Worm (Caenorhabditis elegans): Measurements from ENCODE around the gene W10C4.1.

W10C4.1 gene

ce11 chrIII:190686-191085 lies 16.2 kb downstream of the W10C4.1 start, which contains the start of gene cox-17:
TSS of gene cox-17 (plus strand) at chrIII:190986.
- TF ChIP-seq sea-2 (GFP tag; optimal IDR thresholded peaks at IDR 0.05): no peak
- TF ChIP-seq elt-2 (tag; optimal IDR thresholded peaks at IDR 0.05): peak; percentile 6
- TF ChIP-seq lin-39 (tag; optimal IDR thresholded peaks at IDR 0.05): no peak

- TF ChIP-seq unc-39 (tag; optimal IDR thresholded peaks at IDR 0.05): no peak
- TF ChIP-seq nhr-23 (tag; optimal IDR thresholded peaks at IDR 0.05): no peak
- TF ChIP-seq zag-1 (tag; optimal IDR thresholded peaks at IDR 0.05): no peak
- TF ChIP-seq lin-15B (tag; optimal IDR thresholded peaks at IDR 0.05): no peak
- no peak for TF ChIP-seq fkh-2 (tag; optimal IDR thresholded peaks at IDR 0.05)
- TF ChIP-seq elt-1 (tag; optimal IDR thresholded peaks at IDR 0.05): no peak
- no peak for TF ChIP-seq nhr-43 (tag; optimal IDR thresholded peaks at IDR 0.05; ENCODE audit: poor library complexity, severe bottlenecking)
- no peak for TF ChIP-seq nhr-67 (tag; optimal IDR thresholded peaks at IDR 0.05)
- no peak for TF ChIP-seq elt-3 (tag; optimal IDR thresholded peaks at IDR 0.05)
Observed at ce11 chrIII:189280-189679, 17.6 kb downstream of the W10C4.1 start.

ce11 chrIII:188426-188888 lies 18.5 kb downstream of the W10C4.1 start, which contains the start of gene ubc-20:
TSS of gene ubc-20 (plus strand) at chrIII:188838.
- TF ChIP-seq pqm-1 (tag; optimal IDR thresholded peaks at IDR 0.05) (no peak), elt-1 (tag; optimal IDR thresholded peaks at IDR 0.05) (no peak), fkh-10 (GFP tag; optimal IDR thresholded peaks at IDR 0.05) (no peak), ceh-16 (tag; optimal IDR thresholded peaks at IDR 0.05) (no peak), hmg-11 (tag; optimal IDR thresholded peaks at IDR 0.05) (peak; percentile 39), mml-1 (tag; optimal IDR thresholded peaks at IDR 0.05) (no peak), aly-2 (tag; optimal IDR thresholded peaks at IDR 0.05) (no peak), unc-62 (GFP tag; optimal IDR thresholded peaks at IDR 0.05) (no peak), nfya-1 (tag; optimal IDR thresholded peaks at IDR 0.05; ENCODE audit: insufficient read depth) (peak; percentile 29), egl-5 (tag; optimal IDR thresholded peaks at IDR 0.05) (no peak), lin-15B (tag; optimal IDR thresholded peaks at IDR 0.05) (peak; percentile 15), ama-1 (optimal IDR thresholded peaks at IDR 0.05) (no peak), sea-2 (GFP tag; optimal IDR thresholded peaks at IDR 0.05) (no peak), ztf-4 (tag; optimal IDR thresholded peaks at IDR 0.05) (no peak), ZK546.5 (tag; optimal IDR thresholded peaks at IDR 0.05) (no peak), ceh-28 (tag; optimal IDR thresholded peaks at IDR 0.05) (no peak), fos-1 (tag; optimal IDR thresholded peaks at IDR 0.05) (no peak), pha-4 (tag; optimal IDR thresholded peaks at IDR 0.05) (peak; percentile 51), eor-1 (tag; optimal IDR thresholded peaks at IDR 0.05) (no peak), skn-1 (tag; optimal IDR thresholded peaks at IDR 0.05) (peak; percentile 14), nhr-77 (tag; optimal IDR thresholded peaks at IDR 0.05) (no peak), elt-2 (tag; optimal IDR thresholded peaks at IDR 0.05) (peak; percentile 42)

DNA sequence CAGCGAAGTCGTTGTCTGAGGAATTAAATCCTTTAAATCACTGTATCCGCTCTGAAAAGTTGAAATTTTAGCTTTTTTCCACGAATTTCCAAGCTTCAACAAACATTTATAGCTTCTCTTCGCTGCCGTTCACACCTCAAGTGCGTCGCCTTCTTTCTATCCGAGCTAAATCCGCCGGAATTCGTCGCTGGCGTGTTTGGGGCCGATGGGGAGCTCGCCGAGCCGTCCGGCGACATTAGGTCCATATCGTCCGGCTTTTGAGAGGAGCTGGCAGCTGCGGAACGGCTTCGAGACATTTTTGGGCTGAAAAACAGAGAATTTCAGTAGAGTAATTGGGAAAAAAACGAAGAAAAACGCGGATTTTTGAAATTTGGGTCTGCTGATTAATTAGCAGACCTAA lies 19.1 kb downstream of the W10C4.1 start, which contains the start of gene mxl-2:
mxl-2 (minus strand) TSS at position 303 of the 400 bp plus-strand sequence.
- TF ChIP-seq nhr-76 (tag; optimal IDR thresholded peaks at IDR 0.05): no peak
- no peak for TF ChIP-seq egl-5 (tag; optimal IDR thresholded peaks at IDR 0.05)
- TF ChIP-seq elt-2 (tag; optimal IDR thresholded peaks at IDR 0.05): no peak
- no peak for TF ChIP-seq sea-2 (GFP tag; optimal IDR thresholded peaks at IDR 0.05)
- TF ChIP-seq nhr-25 (tag; optimal IDR thresholded peaks at IDR 0.05): no peak
- TF ChIP-seq fkh-2 (tag; optimal IDR thresholded peaks at IDR 0.05): no peak
- no peak for TF ChIP-seq nhr-23 (tag; optimal IDR thresholded peaks at IDR 0.05)
- TF ChIP-seq nhr-77 (tag; optimal IDR thresholded peaks at IDR 0.05): no peak
- TF ChIP-seq elt-1 (tag; optimal IDR thresholded peaks at IDR 0.05): no peak
- no peak for TF ChIP-seq unc-39 (tag; optimal IDR thresholded peaks at IDR 0.05)
- no peak for TF ChIP-seq nhr-67 (tag; optimal IDR thresholded peaks at IDR 0.05)

- TF ChIP-seq elt-2 (tag; optimal IDR thresholded peaks at IDR 0.05): peak; percentile 19
Observed at ce11 chrIII:185909-186308, 21.0 kb downstream of the W10C4.1 start.

DNA sequence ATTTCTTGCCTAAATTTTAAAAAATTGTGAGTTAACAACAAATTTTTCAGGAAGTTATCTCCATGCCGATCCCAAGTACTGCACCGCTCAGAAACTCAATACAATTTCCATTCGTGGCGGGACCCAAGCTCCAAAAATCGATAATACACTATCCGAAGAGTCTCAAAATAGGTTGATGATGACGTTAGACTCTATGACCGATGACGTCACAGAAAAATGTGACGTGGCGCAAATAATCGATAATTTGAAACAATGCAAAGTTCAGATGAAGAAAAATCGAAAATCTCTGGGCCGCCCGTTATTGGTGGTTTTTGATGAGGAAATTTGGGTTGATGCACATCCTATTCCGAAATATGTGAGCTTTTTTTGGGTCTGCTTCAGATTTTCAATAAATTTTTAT lies 22.6 kb downstream of the W10C4.1 start:
- TF ChIP-seq ceh-28 (tag; optimal IDR thresholded peaks at IDR 0.05): peak; percentile 49
- no peak for TF ChIP-seq ceh-9 (tag; optimal IDR thresholded peaks at IDR 0.05)

Measured in whole organism, L3 larva.